Worm (Caenorhabditis elegans): ENCODE data around the gene srh-246.

DNA sequence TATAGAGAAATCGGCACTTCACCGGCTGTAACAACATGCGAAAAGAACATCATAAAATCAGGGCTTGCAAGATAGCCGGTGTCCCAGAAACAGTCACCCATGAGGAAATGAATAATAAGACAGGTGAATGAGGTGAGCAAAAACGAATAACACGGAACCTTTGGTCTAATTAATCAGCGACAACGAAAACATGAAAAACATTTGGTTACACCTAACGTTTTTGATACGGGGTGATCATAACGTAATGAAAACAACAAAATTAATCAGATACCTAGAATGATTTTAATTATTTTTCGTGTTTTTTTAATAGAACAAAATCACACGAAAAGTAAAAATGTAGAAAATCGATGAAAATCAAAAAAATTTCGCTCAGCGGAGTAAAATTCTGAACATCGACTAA lies 1.8 kb downstream of the srh-246 start, which contains the start of gene srh-245:
- TF ChIP-seq ref-1 (GFP tag; conservative IDR thresholded peaks at IDR 0.05) (no peak), ztf-23 (GFP tag; IDR thresholded peaks at IDR 0.05) (no peak), med-1 (GFP tag; optimal IDR thresholded peaks at IDR 0.05; ENCODE audit: insufficient read depth) (no peak)
